Worm (Caenorhabditis elegans): ENCODE results near the gene W03C9.1.
A peak's percentile ranks its signal among the peaks of the same experiment; 100 is the strongest.

- TF ChIP-seq eyg-1 (tag; optimal IDR thresholded peaks at IDR 0.05) = peak; percentile 21
- no peak for TF ChIP-seq ceh-30 (tag; optimal IDR thresholded peaks at IDR 0.05)
- TF ChIP-seq nhr-11 (tag; optimal IDR thresholded peaks at IDR 0.05) = no peak
- TF ChIP-seq fax-1 (tag; optimal IDR thresholded peaks at IDR 0.05) = peak; percentile 47
- no peak for TF ChIP-seq pha-2 (tag; optimal IDR thresholded peaks at IDR 0.05)
- TF ChIP-seq ceh-6 (GFP tag; optimal IDR thresholded peaks at IDR 0.05) = no peak
- TF ChIP-seq ahr-1 (tag; optimal IDR thresholded peaks at IDR 0.05) = peak; percentile 52
- TF ChIP-seq ttx-3 (tag; optimal IDR thresholded peaks at IDR 0.05) = peak; percentile 32
- TF ChIP-seq ceh-14 (tag; optimal IDR thresholded peaks at IDR 0.05) = peak; percentile 78
- TF ChIP-seq Y22D7AL.16 (tag; optimal IDR thresholded peaks at IDR 0.05) = no peak
These were observed 18.2 kb upstream of the W03C9.1 start for ce11 chrII:11980110-11980509.

Data from whole organism, late embryonic.